Worm (Caenorhabditis elegans) whole organism, young adult: ENCODE results near the gene aly-1.
A peak's percentile ranks its signal among the peaks of the same experiment; 100 is the strongest.

Experiments used
- B0336.3 ChIP-seq: fragments of 200-800 bp; sonication (Bioruptor generic); IDR thresholded peaks from 2 replicates; pipeline ENCODE4 v1.3.6; 2022; ENCODE audit warnings: missing genetic modification characterization, missing compliant biosample characterization
- F39B2.1 ChIP-seq: fragments of 200-800 bp; sonication (Bioruptor generic); IDR thresholded peaks from 2 replicates; pipeline ENCODE4 v1.3.6; 2022; ENCODE audit warnings: missing genetic modification reagents, missing genetic modification characterization, missing compliant biosample characterization
- F55B11.4 ChIP-seq: sonication (generic microtip); optimal IDR thresholded peaks from 2 replicates; lab custom pipeline; 2016; ENCODE audit warnings: missing compliant biosample characterization, missing genetic modification characterization, borderline replicate concordance; ENCODE audit not compliant: insufficient read depth
- K11D2.4 ChIP-seq: fragments of 200-800 bp; sonication (Bioruptor generic); IDR thresholded peaks from 2 replicates; pipeline ENCODE4 v1.3.6; 2022; ENCODE audit warnings: missing genetic modification reagents, missing genetic modification characterization, missing compliant biosample characterization
- Y56A3A.18 ChIP-seq: fragments of 200-800 bp; sonication (Bioruptor generic); IDR thresholded peaks from 2 replicates; pipeline ENCODE4 v1.3.6; 2022; ENCODE audit warnings: missing genetic modification reagents, missing genetic modification characterization, missing compliant biosample characterization
- Y67H2A.10 ChIP-seq: fragments of 200-800 bp; sonication (Bioruptor generic); conservative IDR thresholded peaks from 2 replicates; pipeline ENCODE4 v1.3.6; 2022; ENCODE audit warnings: missing genetic modification reagents, missing genetic modification characterization, missing compliant biosample characterization
- ZK185.1 ChIP-seq: sonication (generic microtip); optimal IDR thresholded peaks from 2 replicates; lab custom pipeline; 2016; ENCODE audit warnings: mild to moderate bottlenecking, missing genetic modification characterization, missing compliant biosample characterization; ENCODE audit not compliant: poor library complexity, severe bottlenecking
- akir-1 ChIP-seq: fragments of 200-800 bp; sonication (Bioruptor generic); optimal IDR thresholded peaks from 2 replicates; lab custom pipeline; 2018; ENCODE audit warnings: mild to moderate bottlenecking, missing genetic modification characterization, moderate library complexity, missing compliant biosample characterization
- aptf-2 ChIP-seq: fragments of 200-800 bp; sonication (Bioruptor generic); conservative IDR thresholded peaks from 2 replicates; pipeline ENCODE4 v1.3.6; 2022; ENCODE audit warnings: missing genetic modification reagents, missing genetic modification characterization, missing compliant biosample characterization
- aptf-3 ChIP-seq: fragments of 200-800 bp; sonication (Bioruptor generic); IDR thresholded peaks from 2 replicates; pipeline ENCODE4 v1.3.6; 2022; ENCODE audit warnings: missing genetic modification characterization, missing compliant biosample characterization
- attf-6 ChIP-seq: fragments of 200-800 bp; sonication (Bioruptor generic); IDR thresholded peaks from 2 replicates; pipeline ENCODE4 v1.3.6; 2022; ENCODE audit warnings: missing genetic modification reagents, missing genetic modification characterization, missing compliant biosample characterization
- bed-1 ChIP-seq: fragments of 200-800 bp; sonication (Bioruptor generic); IDR thresholded peaks from 2 replicates; pipeline ENCODE4 v1.3.6; 2022; ENCODE audit warnings: missing genetic modification reagents, missing genetic modification characterization, missing compliant biosample characterization
- ceh-100 ChIP-seq: fragments of 200-800 bp; sonication (Bioruptor generic); IDR thresholded peaks from 2 replicates; pipeline ENCODE4 v1.3.6; 2022; ENCODE audit warnings: missing genetic modification reagents, missing genetic modification characterization, missing compliant biosample characterization
- ceh-27 ChIP-seq: fragments of 200-800 bp; sonication (Bioruptor generic); optimal IDR thresholded peaks from 2 replicates; lab custom pipeline; 2018; ENCODE audit warnings: mild to moderate bottlenecking, missing genetic modification characterization, moderate library complexity, missing compliant biosample characterization
- ceh-91 ChIP-seq: fragments of 200-800 bp; sonication (Bioruptor generic); IDR thresholded peaks from 2 replicates; pipeline ENCODE4 v1.3.6; 2022; ENCODE audit warnings: missing genetic modification reagents, missing genetic modification characterization, missing compliant biosample characterization
- die-1 ChIP-seq: sonication (generic microtip); optimal IDR thresholded peaks from 2 replicates; lab custom pipeline; 2016; ENCODE audit warnings: missing genotype, mild to moderate bottlenecking, missing genetic modification characterization, missing compliant biosample characterization
- efl-1 ChIP-seq: fragments of 150-350 bp; optimal IDR thresholded peaks from 2 replicates; lab custom pipeline; 2014; ENCODE audit warnings: missing biosample characterization, missing genetic modification reagents, missing genetic modification characterization
- egl-18 ChIP-seq: fragments of 200-800 bp; sonication (Bioruptor generic); IDR thresholded peaks from 2 replicates; pipeline ENCODE4 v1.3.6; 2022; ENCODE audit warnings: missing genetic modification reagents, missing genetic modification characterization, missing compliant biosample characterization
- ets-4 ChIP-seq: fragments of 200-800 bp; sonication (Bioruptor generic); optimal IDR thresholded peaks from 2 replicates; lab custom pipeline; 2018; ENCODE audit warnings: mild to moderate bottlenecking, missing genetic modification characterization, missing compliant biosample characterization
- hlh-26 ChIP-seq: fragments of 200-800 bp; sonication (Bioruptor generic); conservative IDR thresholded peaks from 2 replicates; pipeline ENCODE4 v1.3.6; 2022; ENCODE audit warnings: missing genetic modification reagents, missing genetic modification characterization, missing compliant biosample characterization
- hsf-1 ChIP-seq: fragments of 200-800 bp; sonication (Bioruptor generic); IDR thresholded peaks from 2 replicates; pipeline ENCODE4 v1.3.6; 2022; ENCODE audit warnings: missing genetic modification reagents, missing genetic modification characterization, missing compliant biosample characterization
- lag-1 ChIP-seq: fragments of 200-800 bp; sonication (Bioruptor generic); IDR thresholded peaks from 2 replicates; pipeline ENCODE4 v1.3.6; 2022; ENCODE audit warnings: missing genetic modification reagents, missing genetic modification characterization, missing compliant biosample characterization
- let-607 ChIP-seq, 2 experiments: fragments of 200-800 bp in 1 of 2; sonication (Bioruptor generic) in 1 of 2; sonication (generic microtip) in 1 of 2; optimal IDR thresholded peaks; 2 replicates each; lab custom pipeline; 2016 to 2018; ENCODE audit warnings: mild to moderate bottlenecking in 2 of 2, missing compliant biosample characterization in 2 of 2, missing genetic modification characterization in 2 of 2, moderate library complexity in 2 of 2, missing genotype in 1 of 2
- lin-26 ChIP-seq: fragments of 200-800 bp; sonication (Bioruptor generic); IDR thresholded peaks from 2 replicates; pipeline ENCODE4 v1.3.6; 2022; ENCODE audit warnings: missing genetic modification reagents, missing genetic modification characterization, missing compliant biosample characterization
- lsy-27 ChIP-seq: sonication (generic microtip); optimal IDR thresholded peaks from 2 replicates; lab custom pipeline; 2017; ENCODE audit warnings: missing genetic modification characterization, mild to moderate bottlenecking, missing compliant biosample characterization, antibody characterized with exemption, missing genotype, borderline replicate concordance; ENCODE audit not compliant: insufficient read depth
- mcd-1 ChIP-seq: fragments of 200-800 bp; sonication (Bioruptor generic); IDR thresholded peaks from 2 replicates; pipeline ENCODE4 v1.3.6; 2022; ENCODE audit warnings: missing genetic modification reagents, missing genetic modification characterization, missing compliant biosample characterization
- mel-28 ChIP-seq: sonication (generic microtip); optimal IDR thresholded peaks from 2 replicates; lab custom pipeline; 2016; ENCODE audit warnings: borderline replicate concordance, mild to moderate bottlenecking, missing genetic modification characterization, missing compliant biosample characterization
- mxl-1 ChIP-seq: sonication (generic microtip); optimal IDR thresholded peaks from 2 replicates; lab custom pipeline; 2016; ENCODE audit warnings: missing genetic modification characterization, missing compliant biosample characterization
- nfya-2 ChIP-seq: fragments of 200-800 bp; sonication (Bioruptor generic); IDR thresholded peaks from 2 replicates; pipeline ENCODE4 v1.3.6; 2022; ENCODE audit warnings: missing genetic modification reagents, missing genetic modification characterization, missing compliant biosample characterization
- nfyb-1 ChIP-seq: fragments of 200-800 bp; sonication (Bioruptor generic); IDR thresholded peaks from 2 replicates; pipeline ENCODE4 v1.3.6; 2022; ENCODE audit warnings: missing genetic modification reagents, missing genetic modification characterization, missing compliant biosample characterization
- nhr-80 ChIP-seq: sonication (generic microtip); optimal IDR thresholded peaks from 2 replicates; lab custom pipeline; 2016; ENCODE audit warnings: missing genetic modification characterization, missing compliant biosample characterization
- rcor-1 ChIP-seq: fragments of 200-800 bp; sonication (Bioruptor generic); IDR thresholded peaks from 2 replicates; pipeline ENCODE4 v1.3.6; 2022; ENCODE audit warnings: missing genetic modification reagents, missing genetic modification characterization, missing compliant biosample characterization
- sea-2 ChIP-seq: fragments of 200-800 bp; sonication (Bioruptor generic); IDR thresholded peaks from 2 replicates; pipeline ENCODE4 v1.3.6; 2022; ENCODE audit warnings: missing genetic modification characterization, missing compliant biosample characterization
- tbx-9 ChIP-seq: sonication (generic microtip); optimal IDR thresholded peaks from 2 replicates; lab custom pipeline; 2016; ENCODE audit warnings: borderline replicate concordance, missing genetic modification characterization, inconsistent platforms, missing compliant biosample characterization
- zfh-2 ChIP-seq: fragments of 200-800 bp; sonication (Bioruptor generic); conservative IDR thresholded peaks from 2 replicates; pipeline ENCODE4 v1.3.6; 2022; ENCODE audit warnings: missing genetic modification reagents, missing genetic modification characterization, missing compliant biosample characterization
- ztf-3 ChIP-seq: fragments of 200-800 bp; sonication (Bioruptor generic); optimal IDR thresholded peaks from 2 replicates; lab custom pipeline; 2018; ENCODE audit warnings: mild to moderate bottlenecking, missing genetic modification characterization, missing compliant biosample characterization

The aly-1 gene

DNA sequence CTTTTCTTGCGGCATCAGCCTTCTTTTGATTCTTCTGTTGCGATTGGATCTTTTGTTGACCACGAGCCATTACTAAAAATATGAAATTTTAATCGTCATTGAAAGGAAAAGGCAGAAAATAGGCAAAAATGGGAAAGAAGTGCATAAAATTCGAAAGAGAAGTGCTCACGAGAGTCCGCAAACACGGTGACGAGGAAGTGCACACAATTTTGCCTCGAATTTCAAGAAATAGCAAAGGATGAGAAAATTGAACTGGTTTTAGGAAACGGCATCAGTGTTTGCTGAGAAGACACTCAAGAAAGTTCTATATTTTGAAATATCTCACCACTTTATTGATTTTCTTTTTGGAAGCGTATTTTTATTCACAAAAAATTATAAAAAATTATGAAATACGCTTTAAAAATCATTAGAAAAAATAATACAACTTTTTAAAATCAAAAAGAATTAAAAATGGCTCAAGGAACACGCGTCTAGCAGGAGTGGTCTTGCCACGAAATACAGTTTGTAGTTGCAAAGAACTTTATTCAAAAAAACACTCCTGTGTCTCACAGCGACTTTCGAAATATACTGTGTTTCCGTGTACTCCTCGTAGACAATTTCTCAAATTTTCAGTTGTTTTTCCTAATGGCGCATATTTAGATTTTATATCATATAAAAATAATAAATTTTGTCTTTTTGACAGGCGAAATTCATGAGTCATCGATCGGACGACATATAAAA, 12.4 kb upstream of the aly-1 start, which contains the start of the genes znf-706 and cpna-3 (continued):
- TF ChIP-seq die-1 (tag; lab: Kevin White, UChicago) (no peak), Y56A3A.18 (no peak), Y67H2A.10 (GFP tag; lab: Robert Waterston, UW) (no peak), zfh-2 (no peak), efl-1 (peak; percentile 32), hlh-26 (GFP tag; lab: Robert Waterston, UW) (no peak), mxl-1 (tag; lab: Kevin White, UChicago) (no peak), ceh-100 (no peak), lin-26 (GFP tag; lab: Robert Waterston, UW) (no peak), ztf-3 (GFP tag; lab: Kevin White, UChicago) (no peak), egl-18 (GFP tag; lab: Robert Waterston, UW) (no peak), nfyb-1 (GFP tag; lab: Robert Waterston, UW) (no peak), sea-2 (no peak), nfya-2 (GFP tag; lab: Robert Waterston, UW) (no peak), attf-6 (no peak), aptf-2 (GFP tag; lab: Robert Waterston, UW) (no peak), K11D2.4 (GFP tag; lab: Robert Waterston, UW) (no peak), let-607 (tag; optimal IDR thresholded peaks at IDR 0.05; lab: Kevin White, UChicago) (no peak), B0336.3 (GFP tag; lab: Robert Waterston, UW) (no peak), lsy-27 (tag; lab: Kevin White, UChicago) (no peak), ceh-27 (GFP tag; lab: Kevin White, UChicago) (no peak), akir-1 (GFP tag; lab: Kevin White, UChicago) (no peak), tbx-9 (tag; lab: Kevin White, UChicago) (no peak), ZK185.1 (tag; lab: Kevin White, UChicago) (no peak), bed-1 (GFP tag; lab: Robert Waterston, UW) (no peak)

DNA sequence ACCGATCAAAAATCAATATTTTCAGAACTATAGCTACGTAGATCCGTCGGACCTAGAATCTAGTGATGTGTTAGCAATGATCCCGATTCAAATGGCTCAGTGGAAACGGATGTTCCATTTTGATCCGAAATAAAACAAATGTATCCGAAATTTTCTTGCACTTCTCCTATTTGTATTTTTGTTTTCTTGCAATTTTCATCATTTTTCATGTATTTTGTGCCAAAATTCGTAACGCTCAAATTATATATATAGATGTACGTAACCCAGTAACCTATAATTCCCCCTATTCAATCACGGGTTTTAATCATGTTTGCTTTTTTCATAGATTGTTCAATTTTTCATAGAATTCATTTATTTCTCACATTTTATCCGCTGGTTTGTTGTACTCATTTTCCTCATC, 9.8 kb upstream of the aly-1 start, which contains the start of gene gldi-10:
Gene gldi-10, plus strand, starts transcription at position 301 of the 400 bp plus-strand sequence.
- TF ChIP-seq nfya-2 (GFP tag; lab: Robert Waterston, UW) (no peak), tbx-9 (tag; lab: Kevin White, UChicago) (no peak), hsf-1 (no peak), nhr-80 (no peak), aptf-3 (no peak), mel-28 (tag; lab: Kevin White, UChicago) (no peak), F55B11.4 (no peak), lag-1 (GFP tag; lab: Robert Waterston, UW) (no peak), nfyb-1 (GFP tag; lab: Robert Waterston, UW) (no peak), F39B2.1 (GFP tag; lab: Robert Waterston, UW) (no peak), mcd-1 (no peak), bed-1 (GFP tag; lab: Robert Waterston, UW) (no peak), ets-4 (GFP tag; lab: Kevin White, UChicago) (no peak), rcor-1 (no peak), ceh-91 (no peak)
